Worm (Caenorhabditis elegans) whole organism, L1 larva: ENCODE data around the gene K09C6.3.

ENCODE experiments used
- elt-2 ChIP-seq: sonication (generic microtip); optimal IDR thresholded peaks from 2 replicates; lab custom pipeline; 2016; ENCODE audit warnings: missing genetic modification characterization, mild to moderate bottlenecking, inconsistent platforms, missing compliant biosample characterization, missing genetic modification reagents
- nhr-19 ChIP-seq: fragments of 200-800 bp; sonication (Bioruptor generic); conservative IDR thresholded peaks from 2 replicates; pipeline ENCODE4 v1.3.6; 2022; ENCODE audit warnings: missing genetic modification characterization, missing compliant biosample characterization
- pag-3 ChIP-seq: sonication (generic microtip); optimal IDR thresholded peaks from 2 replicates; lab custom pipeline; 2017; ENCODE audit warnings: missing genetic modification characterization, mild to moderate bottlenecking, missing compliant biosample characterization, antibody characterized with exemption, borderline replicate concordance; ENCODE audit not compliant: insufficient read depth

DNA sequence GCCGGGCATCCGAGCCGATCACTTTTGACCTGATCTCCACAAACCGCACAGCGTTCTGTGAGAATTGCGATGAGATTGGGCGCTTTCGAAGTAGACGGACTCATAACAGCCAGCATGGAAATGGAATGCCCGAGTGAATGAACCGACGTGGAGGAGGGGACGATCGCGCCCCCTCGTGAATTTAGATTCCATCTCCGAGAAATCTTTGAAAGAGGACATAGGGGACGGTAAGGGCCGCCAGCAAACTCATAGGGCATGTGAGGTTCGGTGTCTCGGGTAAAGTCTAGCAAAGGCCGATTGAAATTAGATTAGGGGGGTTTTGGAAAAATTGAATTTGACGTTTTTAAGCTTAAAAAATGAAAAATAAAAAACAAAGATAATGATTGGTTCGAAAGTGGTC is 47.8 kb upstream of the K09C6.3 start, which contains the start of gene nhr-270:
- no peak for TF ChIP-seq pag-3 (tag; lab: Kevin White, UChicago)
- no peak for TF ChIP-seq elt-2 (tag; lab: Kevin White, UChicago)
- no peak for TF ChIP-seq nhr-19 (GFP tag; lab: Robert Waterston, UW)
